Worm (Caenorhabditis elegans): Measurements from ENCODE around the gene F39G3.4.
"Not testable (repeated sequence)": the region's sequence is repeated elsewhere in the genome, so short reads cannot be mapped to it uniquely, and the experiment has no call there.

Gene F39G3.4

DNA sequence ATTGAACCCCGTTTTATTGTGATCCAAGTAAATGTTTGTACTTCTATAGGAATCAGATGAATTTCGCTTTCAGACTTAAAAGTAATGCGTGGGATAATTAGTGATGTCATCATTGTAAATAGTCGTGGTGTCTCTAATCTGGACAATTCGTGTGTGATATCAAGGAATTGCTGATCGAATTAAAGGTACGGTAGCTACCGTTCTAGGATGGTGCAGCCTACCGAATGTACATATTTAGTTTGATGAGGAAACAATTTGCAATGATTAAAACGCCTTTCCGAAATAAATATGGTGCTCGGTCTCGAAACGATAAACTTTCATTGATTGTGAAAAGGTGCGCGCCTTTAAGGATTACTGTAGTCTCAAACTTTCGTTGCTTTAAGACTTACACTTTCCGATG lies 34.0 kb downstream of the F39G3.4 start (continued):
- TF ChIP-seq F33H1.4 (GFP tag; IDR thresholded peaks at IDR 0.05) (0 out of 2 replicates have a peak, but pooled peaks have one; percentile 21), hmg-1.2 (GFP tag; IDR thresholded peaks at IDR 0.05) (peak; percentile 14; the same call in 1 of the 2 replicates), hmg-20 (GFP tag; IDR thresholded peaks at IDR 0.05) (0 out of 2 replicates have a peak, but pooled peaks have one; percentile 3), madf-6 (GFP tag; IDR thresholded peaks at IDR 0.05) (peak; percentile 63), F39B2.1 (GFP tag; IDR thresholded peaks at IDR 0.05) (peak; percentile 76; the same call in 1 of the 2 replicates), rcor-1 (GFP tag; IDR thresholded peaks at IDR 0.05) (peak; percentile 46; the same call in 1 of the 2 replicates), madf-3 (GFP tag; IDR thresholded peaks at IDR 0.05) (peak; percentile 78; the same call in 1 of the 2 replicates), T26A5.8 (tag; optimal IDR thresholded peaks at IDR 0.05) (peak; percentile 2), B0336.3 (GFP tag; IDR thresholded peaks at IDR 0.05) (no peak; the same call in 1 of the 2 replicates), hrde-1 (tag; optimal IDR thresholded peaks at IDR 0.05; ENCODE audit: borderline replicate concordance) (peak; percentile 10)

ce11 chrV:4760674-4761073 lies 36.1 kb downstream of the F39G3.4 start, which contains the start of gene bgnt-1.4:
TSS of gene bgnt-1.4 (plus strand) at chrV:4760974.
- not testable (repeated sequence) for TF ChIP-seq rcor-1 (GFP tag; IDR thresholded peaks at IDR 0.05); F55B11.4 (tag; optimal IDR thresholded peaks at IDR 0.05; ENCODE audit: borderline replicate concordance, insufficient read depth); F57A8.1 (GFP tag; optimal IDR thresholded peaks at IDR 0.05)

DNA sequence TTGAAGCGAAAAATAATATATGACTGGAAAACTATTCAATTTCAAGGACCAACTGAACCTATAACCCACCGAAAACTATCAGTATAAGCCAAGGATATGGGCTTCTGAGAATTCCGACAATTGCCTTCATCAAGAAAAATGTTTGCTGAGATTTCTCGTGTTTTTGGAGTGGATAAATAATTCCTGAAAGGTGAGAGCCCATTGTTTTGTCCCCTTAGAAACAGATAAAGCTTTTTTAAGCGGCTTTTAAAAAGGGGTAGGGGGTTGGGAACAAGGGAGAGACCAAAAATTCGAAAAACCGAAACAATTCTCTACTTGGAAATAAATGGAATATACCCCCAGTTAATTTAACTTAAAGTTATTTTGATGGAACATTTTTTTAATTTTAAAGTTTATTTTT lies 41.9 kb downstream of the F39G3.4 start, which contains the start of gene C18G1.8:
Gene C18G1.8, minus strand, starts transcription at position 101 of the 400 bp plus-strand sequence.
- TF ChIP-seq hlh-26 (GFP tag; conservative IDR thresholded peaks at IDR 0.05), result no peak

- TF ChIP-seq hsf-1 (GFP tag; IDR thresholded peaks at IDR 0.05), result peak; percentile 94
Measured at ce11 chrV:4767537-4767936, 43.0 kb downstream of the F39G3.4 start.

DNA sequence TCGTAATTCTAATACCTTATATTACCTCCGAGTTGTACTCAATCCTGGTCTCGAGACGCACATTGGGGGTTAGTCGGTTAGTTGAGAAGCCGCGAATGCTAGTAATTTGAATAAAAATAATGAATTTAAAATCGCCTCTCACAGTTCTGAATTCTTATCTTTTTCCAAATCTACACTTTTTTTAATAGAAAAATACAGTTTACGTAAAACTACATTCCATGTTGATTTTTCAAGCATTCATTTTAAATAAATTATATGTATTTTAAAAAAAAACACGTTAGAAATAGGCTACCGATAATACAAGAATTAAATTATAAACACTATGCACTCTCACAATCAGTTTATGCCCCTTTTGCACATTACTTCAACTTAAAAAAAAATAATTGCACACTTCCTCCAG lies 45.1 kb downstream of the F39G3.4 start, which contains the start of gene C18G1.9:
Gene C18G1.9, minus strand, starts transcription at position 101 of the 400 bp plus-strand sequence.
- TF ChIP-seq K11D2.4 (GFP tag; IDR thresholded peaks at IDR 0.05) (no peak), pha-4 (tag; optimal IDR thresholded peaks at IDR 0.05) (no peak), ztf-25 (GFP tag; IDR thresholded peaks at IDR 0.05) (no peak), snpc-3.4 (tag; optimal IDR thresholded peaks at IDR 0.05) (no peak), B0035.1 (tag; optimal IDR thresholded peaks at IDR 0.05) (no peak), ekl-4 (GFP tag; IDR thresholded peaks at IDR 0.05) (no peak), F49E8.2 (tag; optimal IDR thresholded peaks at IDR 0.05; ENCODE audit: insufficient read depth) (no peak), nhr-179 (tag; optimal IDR thresholded peaks at IDR 0.05) (no peak), nhr-27 (tag; optimal IDR thresholded peaks at IDR 0.05) (no peak), sptf-2 (GFP tag; optimal IDR thresholded peaks at IDR 0.05) (no peak), snpc-4 (GFP tag; optimal IDR thresholded peaks at IDR 0.05) (no peak), snpc-4 (tag; optimal IDR thresholded peaks at IDR 0.05) (no peak), egrh-3 (GFP tag; IDR thresholded peaks at IDR 0.05) (no peak), F39B2.1 (GFP tag; IDR thresholded peaks at IDR 0.05) (no peak), Y53F4B.3 (GFP tag; IDR thresholded peaks at IDR 0.05) (no peak), dpl-1 (GFP tag; optimal IDR thresholded peaks at IDR 0.05) (no peak), nhr-120 (GFP tag; IDR thresholded peaks at IDR 0.05) (no peak), T07F8.4 (tag; optimal IDR thresholded peaks at IDR 0.05) (no peak), cebp-1 (GFP tag; IDR thresholded peaks at IDR 0.05) (no peak), cebp-1 (tag; optimal IDR thresholded peaks at IDR 0.05) (no peak), lsy-27 (tag; optimal IDR thresholded peaks at IDR 0.05; ENCODE audit: borderline replicate concordance, insufficient read depth) (no peak), rpc-1 (optimal IDR thresholded peaks at IDR 0.05) (no peak), rpc-1 (tag; optimal IDR thresholded peaks at IDR 0.05) (no peak)

All from whole organism, young adult.